Worm (Caenorhabditis elegans) whole organism, L3 larva: ENCODE measurements around the gene Y6G8.16.
"Not testable (repeated sequence)": the region's sequence is repeated elsewhere in the genome, so short reads cannot be mapped to it uniquely, and the experiment has no call there.

Experiments
- ZK546.5 ChIP-seq: sonication (generic microtip); optimal IDR thresholded peaks from 2 replicates; lab custom pipeline; 2017; ENCODE audit warnings: missing biosample characterization, missing genetic modification characterization
- aly-2 ChIP-seq: fragments of 150-350 bp; optimal IDR thresholded peaks from 2 replicates; lab custom pipeline; 2014; ENCODE audit warnings: missing biosample characterization, missing genetic modification characterization
- ceh-82 ChIP-seq: fragments of 150-350 bp; optimal IDR thresholded peaks from 2 replicates; lab custom pipeline; 2014; ENCODE audit warnings: missing biosample characterization, missing genetic modification characterization
- daf-12 ChIP-seq: fragments of 150-350 bp; optimal IDR thresholded peaks from 2 replicates; lab custom pipeline; 2014; ENCODE audit warnings: missing biosample characterization, missing genetic modification reagents, missing genetic modification characterization
- egl-27 ChIP-seq: sonication (generic microtip); optimal IDR thresholded peaks from 4 replicates; lab custom pipeline; 2017; ENCODE audit warnings: missing biosample characterization, missing genetic modification reagents, missing genetic modification characterization
- egl-5 ChIP-seq: fragments of 150-350 bp; optimal IDR thresholded peaks from 2 replicates; lab custom pipeline; 2017; ENCODE audit warnings: missing biosample characterization, missing genetic modification reagents, missing genetic modification characterization, inconsistent platforms
- elt-1 ChIP-seq: fragments of 150-350 bp; optimal IDR thresholded peaks from 2 replicates; lab custom pipeline; 2014; ENCODE audit warnings: missing biosample characterization, missing genetic modification characterization
- elt-2 ChIP-seq: sonication (generic microtip); optimal IDR thresholded peaks from 2 replicates; lab custom pipeline; 2016; ENCODE audit warnings: missing genetic modification reagents, mild to moderate bottlenecking, missing genetic modification characterization, missing compliant biosample characterization
- elt-3 ChIP-seq, 3 experiments: fragments of 150-350 bp in 1 of 3; sonication (generic microtip) in 2 of 3; optimal IDR thresholded peaks; 2 replicates in 2 of 3; 4 replicates in 1 of 3; lab custom pipeline; 2014 to 2017; ENCODE audit warnings: missing biosample characterization in 3 of 3, missing genetic modification characterization in 3 of 3
- eor-1 ChIP-seq, 2 experiments: fragments of 150-350 bp; optimal IDR thresholded peaks; 2 replicates each; lab custom pipeline; 2014 to 2018; ENCODE audit warnings: missing biosample characterization in 2 of 2, missing genetic modification characterization in 2 of 2
- fkh-10 ChIP-seq: sonication (generic microtip); optimal IDR thresholded peaks from 2 replicates; lab custom pipeline; 2017; ENCODE audit warnings: missing biosample characterization, missing genetic modification reagents, missing genetic modification characterization
- hmg-11 ChIP-seq: sonication (generic microtip); optimal IDR thresholded peaks from 2 replicates; lab custom pipeline; 2016; ENCODE audit warnings: missing genetic modification characterization, missing compliant biosample characterization
- lin-39 ChIP-seq: fragments of 150-350 bp; optimal IDR thresholded peaks from 2 replicates; lab custom pipeline; 2018; ENCODE audit warnings: missing biosample characterization, missing genetic modification reagents, missing genetic modification characterization
- lsy-12 ChIP-seq: sonication (generic microtip); optimal IDR thresholded peaks from 2 replicates; lab custom pipeline; 2016; ENCODE audit warnings: mild to moderate bottlenecking, missing genetic modification characterization, missing compliant biosample characterization
- mdl-1 ChIP-seq: fragments of 150-350 bp; optimal IDR thresholded peaks from 2 replicates; lab custom pipeline; 2014; ENCODE audit warnings: missing biosample characterization, missing genetic modification characterization
- mml-1 ChIP-seq: fragments of 150-350 bp; sonication (generic microtip); optimal IDR thresholded peaks from 3 replicates; lab custom pipeline; 2014; ENCODE audit warnings: missing biosample characterization, missing genetic modification characterization
- nhr-11 ChIP-seq: fragments of 150-350 bp; optimal IDR thresholded peaks from 2 replicates; lab custom pipeline; 2014; ENCODE audit warnings: missing biosample characterization, missing genetic modification characterization
- nhr-23 ChIP-seq: fragments of 150-350 bp; optimal IDR thresholded peaks from 2 replicates; lab custom pipeline; 2014; ENCODE audit warnings: missing biosample characterization, missing genetic modification reagents, missing genetic modification characterization
- nhr-237 ChIP-seq: fragments of 150-350 bp; optimal IDR thresholded peaks from 2 replicates; lab custom pipeline; 2014; ENCODE audit warnings: missing biosample characterization, missing genetic modification characterization
- nhr-28 ChIP-seq: fragments of 150-350 bp; optimal IDR thresholded peaks from 2 replicates; lab custom pipeline; 2014; ENCODE audit warnings: missing biosample characterization, missing genetic modification characterization
- nhr-43 ChIP-seq: sonication (generic microtip); optimal IDR thresholded peaks from 2 replicates; lab custom pipeline; 2016; ENCODE audit warnings: mild to moderate bottlenecking, missing genetic modification characterization, missing compliant biosample characterization; ENCODE audit not compliant: poor library complexity, severe bottlenecking
- nhr-67 ChIP-seq: fragments of 150-350 bp; optimal IDR thresholded peaks from 2 replicates; lab custom pipeline; 2014; ENCODE audit warnings: missing biosample characterization, missing genetic modification characterization
- nhr-76 ChIP-seq: fragments of 150-350 bp; sonication (generic microtip); optimal IDR thresholded peaks from 5 replicates; lab custom pipeline; 2014; ENCODE audit warnings: missing biosample characterization, missing genetic modification characterization
- pha-4 ChIP-seq: fragments of 150-350 bp; optimal IDR thresholded peaks from 2 replicates; lab custom pipeline; 2014; ENCODE audit warnings: missing biosample characterization, missing genetic modification reagents, missing genetic modification characterization
- pqm-1 ChIP-seq: fragments of 150-350 bp; optimal IDR thresholded peaks from 2 replicates; lab custom pipeline; 2017; ENCODE audit warnings: missing biosample characterization, missing genetic modification characterization, inconsistent platforms
- sea-2 ChIP-seq: fragments of 150-350 bp; sonication (generic microtip); optimal IDR thresholded peaks from 4 replicates; lab custom pipeline; 2014; ENCODE audit warnings: missing biosample characterization, missing genetic modification reagents, missing genetic modification characterization
- skn-1 ChIP-seq: fragments of 150-350 bp; optimal IDR thresholded peaks from 2 replicates; lab custom pipeline; 2014; ENCODE audit warnings: missing biosample characterization, missing genetic modification characterization
- snpc-4 ChIP-seq: fragments of 150-350 bp; optimal IDR thresholded peaks from 2 replicates; lab custom pipeline; 2014; ENCODE audit warnings: missing biosample characterization, missing genetic modification characterization
- tbx-2 ChIP-seq: sonication (generic microtip); optimal IDR thresholded peaks from 2 replicates; lab custom pipeline; 2016; ENCODE audit warnings: mild to moderate bottlenecking, missing genetic modification characterization, missing compliant biosample characterization
- unc-39 ChIP-seq: sonication (generic microtip); optimal IDR thresholded peaks from 4 replicates; lab custom pipeline; 2017; ENCODE audit warnings: missing biosample characterization, missing genetic modification characterization
- unc-62 ChIP-seq: fragments of 150-350 bp; sonication (generic microtip); optimal IDR thresholded peaks from 4 replicates; lab custom pipeline; 2014; ENCODE audit warnings: missing biosample characterization, missing genetic modification reagents, missing genetic modification characterization
- zag-1 ChIP-seq: fragments of 150-350 bp; optimal IDR thresholded peaks from 2 replicates; lab custom pipeline; 2014; ENCODE audit warnings: missing biosample characterization, missing genetic modification characterization
- ztf-4 ChIP-seq: fragments of 150-350 bp; optimal IDR thresholded peaks from 2 replicates; lab custom pipeline; 2014; ENCODE audit warnings: missing biosample characterization, missing genetic modification characterization

Y6G8.16 gene

DNA sequence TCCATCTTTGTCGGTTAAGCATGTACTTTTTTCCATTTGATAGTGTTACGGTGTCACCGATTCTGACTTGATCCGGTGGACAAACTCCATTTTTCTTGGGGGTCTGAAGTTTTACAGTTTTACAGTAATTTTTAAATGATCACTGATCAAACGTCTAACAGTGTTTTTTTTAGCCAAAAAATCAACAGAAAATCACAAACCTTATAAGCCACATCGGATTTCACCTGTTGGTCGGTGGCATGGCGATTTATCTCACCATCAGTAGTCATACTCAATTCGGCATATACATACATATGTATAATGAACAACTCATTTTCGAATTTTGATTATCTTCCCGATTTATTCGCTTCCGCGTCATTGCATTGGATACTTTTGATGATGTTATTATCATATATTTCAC is 1.6 kb downstream of the Y6G8.16 start, which contains the start of gene srz-91:
Gene srz-91 (plus strand): TSS at position 301 of the 400 bp plus-strand sequence.
- TF ChIP-seq ztf-4, result no peak
- TF ChIP-seq unc-39 (tag; lab: Kevin White, UChicago), result no peak
- TF ChIP-seq snpc-4, result no peak
- no peak for TF ChIP-seq ceh-82 (tag; lab: Kevin White, UChicago)
- no peak for TF ChIP-seq lsy-12 (tag; lab: Kevin White, UChicago)
- TF ChIP-seq mml-1, result no peak

DNA sequence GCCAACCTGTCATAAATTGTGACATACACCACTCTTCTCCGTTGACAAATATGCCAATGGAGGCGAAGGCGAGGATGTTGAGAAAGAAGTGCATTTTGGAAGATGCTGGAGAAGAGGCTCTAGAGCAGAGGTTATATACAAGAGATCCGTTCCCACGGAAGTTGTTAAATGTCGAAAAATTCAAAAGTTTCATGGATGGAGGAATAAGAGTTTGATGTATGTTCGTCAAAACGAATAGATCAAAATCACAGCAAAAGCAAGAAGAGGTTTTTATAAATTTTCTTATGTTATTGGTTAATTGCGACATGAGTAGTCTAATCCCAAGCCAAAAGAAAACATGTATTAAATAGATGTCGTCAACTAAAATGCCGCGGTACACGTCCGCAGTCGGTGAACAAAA is 4.4 kb downstream of the Y6G8.16 start, which contains the start of gene Y6G8.15:
Gene Y6G8.15 (minus strand): TSS at position 101 of the 400 bp plus-strand sequence.
- TF ChIP-seq nhr-11, unc-39, nhr-76 (tag; lab: Kevin White, UChicago): not testable (repeated sequence)
- TF ChIP-seq, all 47 proteins: peak for 0; not testable (repeated sequence) for 47

DNA sequence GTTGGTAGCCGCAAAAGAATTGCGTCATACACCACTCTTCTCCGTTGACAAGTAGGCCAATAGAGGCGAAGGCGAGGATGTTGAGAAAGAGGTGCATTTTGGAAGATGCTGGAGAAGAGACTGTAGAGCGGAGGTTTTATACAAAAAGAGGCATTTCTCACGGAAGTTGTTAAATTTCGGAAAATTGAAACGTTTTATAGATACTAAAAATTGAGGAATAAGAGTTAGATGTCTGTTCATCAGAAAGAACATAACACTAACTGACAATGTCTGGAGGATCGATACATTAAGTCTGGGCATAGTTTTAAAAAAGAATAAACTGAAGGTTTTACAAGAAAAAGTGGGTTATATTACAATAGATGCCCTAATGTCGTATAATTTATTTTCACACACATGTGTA is 8.1 kb downstream of the Y6G8.16 start, which contains the start of gene Y6G8.14:
Gene Y6G8.14 (minus strand): TSS at position 101 of the 400 bp plus-strand sequence.
- TF ChIP-seq nhr-76 (tag; lab: Kevin White, UChicago) (no peak), egl-27 (no peak), nhr-67 (tag; lab: Kevin White, UChicago) (no peak), zag-1 (tag; lab: Kevin White, UChicago) (no peak), elt-1 (tag; lab: Kevin White, UChicago) (no peak), daf-12 (tag; lab: Kevin White, UChicago) (no peak), pqm-1 (no peak), unc-62 (GFP tag; lab: Kevin White, UChicago) (no peak), elt-2 (tag; lab: Kevin White, UChicago) (no peak), egl-5 (no peak), snpc-4 (no peak), ZK546.5 (tag; lab: Kevin White, UChicago) (no peak), hmg-11 (no peak), fkh-10 (GFP tag; lab: Kevin White, UChicago) (no peak), nhr-28 (tag; lab: Kevin White, UChicago) (no peak)
- TF ChIP-seq, all 47 proteins: peak for 0

DNA sequence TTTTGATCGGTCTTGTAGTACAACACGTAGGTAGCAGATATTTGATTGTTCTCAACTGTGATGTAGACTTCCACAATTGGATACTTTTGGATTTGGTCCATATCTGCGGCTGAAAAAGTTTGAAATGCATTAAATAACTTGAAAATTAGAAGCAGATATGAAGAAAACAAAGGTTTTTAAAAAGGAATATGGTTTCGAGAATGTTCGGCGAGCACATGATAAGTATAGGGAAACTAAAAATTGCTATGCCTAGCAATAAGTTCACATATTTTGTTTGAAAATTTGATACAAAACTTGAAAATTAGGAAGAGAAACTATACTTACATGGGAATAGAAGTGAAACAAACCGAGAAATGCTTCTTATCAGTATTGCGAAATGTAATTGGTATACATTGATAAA is 9.5 kb downstream of the Y6G8.16 start, which contains the start of gene Y6G8.5:
Gene Y6G8.5 (minus strand): TSS at position 101 of the 400 bp plus-strand sequence.
- TF ChIP-seq skn-1 (tag; lab: Kevin White, UChicago) (no peak), egl-27 (no peak), nhr-67 (tag; lab: Kevin White, UChicago) (no peak), ztf-4 (no peak), mdl-1 (no peak), eor-1 (tag; optimal IDR thresholded peaks at IDR 0.05; lab: Kevin White, UChicago) (no peak), nhr-237 (tag; lab: Kevin White, UChicago) (no peak), lsy-12 (tag; lab: Kevin White, UChicago) (no peak), elt-2 (tag; lab: Kevin White, UChicago) (no peak), sea-2 (GFP tag; lab: Kevin White, UChicago) (no peak), nhr-11 (tag; lab: Kevin White, UChicago) (no peak), lin-39 (tag; lab: Kevin White, UChicago) (no peak)

DNA sequence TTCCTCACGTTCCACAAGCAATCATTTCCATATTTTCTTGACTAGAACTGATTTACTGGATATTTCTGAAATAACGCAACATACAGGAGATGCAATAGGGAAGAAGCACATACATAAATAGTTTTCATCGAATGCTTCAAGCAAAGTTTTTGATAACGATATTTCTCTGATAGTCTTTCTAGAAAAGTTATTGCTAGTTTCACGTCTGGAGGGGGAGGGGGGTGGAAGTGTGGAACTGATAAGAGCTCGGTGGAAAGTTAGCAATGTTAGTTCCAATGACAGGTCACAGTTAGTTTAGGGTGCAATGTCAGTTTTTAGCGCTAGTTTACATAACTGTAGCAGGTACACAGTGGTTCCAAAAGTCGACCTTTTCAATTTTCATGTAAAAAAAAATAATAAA is 10.7 kb downstream of the Y6G8.16 start, which contains the start of gene Y6G8.6:
Gene Y6G8.6 (minus strand): TSS at position 98 of the 400 bp plus-strand sequence.
- TF ChIP-seq mml-1 (no peak), elt-2 (tag; lab: Kevin White, UChicago) (peak; percentile 83), lin-39 (tag; lab: Kevin White, UChicago) (no peak), elt-3 (tag; optimal IDR thresholded peaks at IDR 0.05; lab: Kevin White, UChicago) (no peak), elt-1 (tag; lab: Kevin White, UChicago) (no peak)

DNA sequence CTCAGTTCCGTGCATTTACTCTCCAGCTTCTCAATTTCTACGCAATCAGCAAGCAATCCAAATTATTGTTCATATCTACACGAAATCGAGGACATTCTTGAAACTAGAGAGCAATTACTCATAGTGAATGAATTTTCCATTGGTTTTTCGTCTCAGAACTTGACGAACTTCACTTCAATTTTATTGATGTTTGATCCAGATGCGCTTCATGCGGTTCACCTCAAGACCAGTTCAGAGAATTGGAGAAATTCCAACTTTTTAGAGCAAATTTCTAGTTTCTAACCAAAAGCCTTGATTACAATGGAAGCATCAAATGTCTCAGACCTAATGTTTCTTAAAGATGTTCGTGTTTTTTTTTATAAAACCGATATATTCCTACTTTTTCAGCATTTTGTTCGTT is 14.1 kb downstream of the Y6G8.16 start, which contains the start of gene Y6G8.8:
Gene Y6G8.8 (plus strand): TSS at position 301 of the 400 bp plus-strand sequence.
- no peak for TF ChIP-seq ZK546.5 (tag; lab: Kevin White, UChicago)
- TF ChIP-seq aly-2 (tag; lab: Kevin White, UChicago), result no peak
- no peak for TF ChIP-seq unc-62 (GFP tag; lab: Kevin White, UChicago)
- no peak for TF ChIP-seq nhr-23 (tag; lab: Kevin White, UChicago)
- TF ChIP-seq nhr-43 (tag; lab: Kevin White, UChicago), result no peak
- no peak for TF ChIP-seq egl-27
- TF ChIP-seq nhr-67 (tag; lab: Kevin White, UChicago), result no peak
- no peak for TF ChIP-seq pha-4 (tag; lab: Kevin White, UChicago)
- no peak for TF ChIP-seq tbx-2 (tag; lab: Kevin White, UChicago)
- TF ChIP-seq elt-1 (tag; lab: Kevin White, UChicago), result no peak
- no peak for TF ChIP-seq eor-1 (tag; optimal IDR thresholded peaks at IDR 0.05; lab: Kevin White, UChicago)
